Worm (Caenorhabditis elegans) whole organism, L2 larva: ENCODE results near the gene T21C12.8.

Experiments
- ceh-82 ChIP-seq: fragments of 150-350 bp; optimal IDR thresholded peaks from 2 replicates; lab custom pipeline; 2014; ENCODE audit warnings: missing biosample characterization, missing genetic modification characterization
- lin-11 ChIP-seq: fragments of 150-350 bp; sonication (generic microtip); optimal IDR thresholded peaks from 2 replicates; lab custom pipeline; 2014; ENCODE audit warnings: missing biosample characterization, missing genetic modification characterization, inconsistent platforms, mixed read lengths
- lin-39 ChIP-seq: fragments of 150-350 bp; optimal IDR thresholded peaks from 2 replicates; lab custom pipeline; 2014; ENCODE audit warnings: missing biosample characterization, missing genetic modification reagents, missing genetic modification characterization
- snpc-4 ChIP-seq: fragments of 150-350 bp; optimal IDR thresholded peaks from 2 replicates; lab custom pipeline; 2014; ENCODE audit warnings: missing biosample characterization, missing genetic modification characterization
- unc-39 ChIP-seq: fragments of 150-350 bp; optimal IDR thresholded peaks from 2 replicates; lab custom pipeline; 2014; ENCODE audit warnings: missing biosample characterization, missing genetic modification characterization
- unc-55 ChIP-seq: fragments of 150-350 bp; sonication (generic microtip); optimal IDR thresholded peaks from 3 replicates; lab custom pipeline; 2014; ENCODE audit warnings: missing biosample characterization, missing genetic modification reagents, missing genetic modification characterization
- unc-62 ChIP-seq: fragments of 150-350 bp; optimal IDR thresholded peaks from 2 replicates; lab custom pipeline; 2014; ENCODE audit warnings: missing biosample characterization, missing genetic modification reagents, missing genetic modification characterization

- TF ChIP-seq lin-39 (tag; lab: Kevin White, UChicago), result no peak
- TF ChIP-seq unc-39 (tag; lab: Kevin White, UChicago), result no peak
- TF ChIP-seq ceh-82, result no peak
- TF ChIP-seq unc-62 (GFP tag; lab: Kevin White, UChicago), result no peak
- TF ChIP-seq lin-11 (tag; lab: Kevin White, UChicago), result no peak
- no peak for TF ChIP-seq snpc-4 (tag; lab: Kevin White, UChicago)
- TF ChIP-seq unc-55 (GFP tag; lab: Kevin White, UChicago), result no peak
These were observed 26.9 kb downstream of the T21C12.8 start for ce11 chrIII:10525927-10526326.
